Worm (Caenorhabditis elegans) whole organism, L1 larva: ENCODE data around the gene clec-61.

Experiments used
- C04F5.9 ChIP-seq: sonication (generic microtip); optimal IDR thresholded peaks from 2 replicates; lab custom pipeline; 2016; ENCODE audit warnings: missing genetic modification characterization, missing compliant biosample characterization
- C34B4.2 ChIP-seq: sonication (generic microtip); optimal IDR thresholded peaks from 2 replicates; lab custom pipeline; 2017; ENCODE audit warnings: mild to moderate bottlenecking, missing genetic modification characterization, missing compliant biosample characterization
- F16B12.6 ChIP-seq: fragments of 150-350 bp; optimal IDR thresholded peaks from 2 replicates; lab custom pipeline; 2014; ENCODE audit warnings: missing biosample characterization, missing genetic modification characterization
- Y116A8C.19 ChIP-seq: sonication (generic microtip); optimal IDR thresholded peaks from 2 replicates; lab custom pipeline; 2016; ENCODE audit warnings: missing compliant biosample characterization, missing genetic modification characterization, borderline replicate concordance
- aha-1 ChIP-seq: fragments of 150-350 bp; optimal IDR thresholded peaks from 2 replicates; lab custom pipeline; 2014; ENCODE audit warnings: missing biosample characterization, missing genetic modification characterization
- alr-1 ChIP-seq: fragments of 200-800 bp; sonication (Bioruptor generic); optimal IDR thresholded peaks from 2 replicates; lab custom pipeline; 2018; ENCODE audit warnings: borderline replicate concordance, mild to moderate bottlenecking, missing genetic modification characterization, missing compliant biosample characterization
- aly-2 ChIP-seq: fragments of 150-350 bp; optimal IDR thresholded peaks from 2 replicates; lab custom pipeline; 2014; ENCODE audit warnings: missing biosample characterization, missing genetic modification characterization
- blmp-1 ChIP-seq: fragments of 150-350 bp; optimal IDR thresholded peaks from 2 replicates; lab custom pipeline; 2014; ENCODE audit warnings: missing biosample characterization, missing genetic modification characterization
- ceh-63 ChIP-seq: fragments of 200-800 bp; sonication (Bioruptor generic); optimal IDR thresholded peaks from 2 replicates; lab custom pipeline; 2018; ENCODE audit warnings: mild to moderate bottlenecking, missing genetic modification characterization, missing compliant biosample characterization
- ceh-82 ChIP-seq, 3 experiments: fragments of 150-350 bp in 1 of 3; sonication (generic microtip) in 2 of 3; optimal IDR thresholded peaks; 2 replicates each; lab custom pipeline; 2014 to 2017; ENCODE audit warnings: missing biosample characterization in 3 of 3, missing genetic modification characterization in 3 of 3
- ceh-88 ChIP-seq: fragments of 200-800 bp; sonication (Bioruptor generic); IDR thresholded peaks from 2 replicates; pipeline ENCODE4 v1.3.6; 2022; ENCODE audit warnings: missing genetic modification characterization, missing compliant biosample characterization
- ces-1 ChIP-seq: fragments of 150-350 bp; optimal IDR thresholded peaks from 2 replicates; lab custom pipeline; 2014; ENCODE audit warnings: missing biosample characterization, missing genetic modification reagents, missing genetic modification characterization
- dpl-1 ChIP-seq, 3 experiments: fragments of 150-350 bp in 2 of 3; sonication (generic microtip) in 1 of 3; optimal IDR thresholded peaks; 2 replicates each; lab custom pipeline; 2014 to 2017; ENCODE audit warnings: missing biosample characterization in 3 of 3, missing genetic modification characterization in 3 of 3, missing genetic modification reagents in 3 of 3
- dsc-1 ChIP-seq: sonication (generic microtip); optimal IDR thresholded peaks from 2 replicates; lab custom pipeline; 2016; ENCODE audit warnings: mild to moderate bottlenecking, missing genetic modification characterization, missing compliant biosample characterization
- efl-1 ChIP-seq, 4 experiments: fragments of 150-350 bp; optimal IDR thresholded peaks in 3 of 4; peaks in 1 of 4; 1 replicate in 1 of 4; 2 replicates in 3 of 4; lab custom pipeline; 2014; ENCODE audit warnings: missing biosample characterization in 2 of 4, missing genetic modification characterization in 2 of 4, missing genetic modification reagents in 2 of 4
- egl-13 ChIP-seq: sonication (generic microtip); optimal IDR thresholded peaks from 2 replicates; lab custom pipeline; 2016; ENCODE audit warnings: missing genotype, missing genetic modification reagents, missing genetic modification characterization, missing compliant biosample characterization
- egl-27 ChIP-seq, 2 experiments: fragments of 150-350 bp in 1 of 2; sonication (generic microtip); optimal IDR thresholded peaks; 3 replicates each; lab custom pipeline; 2017 to 2018; ENCODE audit warnings: missing biosample characterization in 2 of 2, missing genetic modification characterization in 2 of 2, missing genetic modification reagents in 2 of 2
- elt-2 ChIP-seq: sonication (generic microtip); optimal IDR thresholded peaks from 2 replicates; lab custom pipeline; 2016; ENCODE audit warnings: missing genetic modification characterization, mild to moderate bottlenecking, inconsistent platforms, missing compliant biosample characterization, missing genetic modification reagents
- fkh-4 ChIP-seq: sonication (generic microtip); optimal IDR thresholded peaks from 2 replicates; lab custom pipeline; 2016; ENCODE audit warnings: missing compliant biosample characterization, missing genetic modification characterization, borderline replicate concordance
- grh-1 ChIP-seq: fragments of 200-800 bp; sonication (Bioruptor generic); IDR thresholded peaks from 2 replicates; pipeline ENCODE4 v1.3.6; 2022; ENCODE audit warnings: missing genetic modification reagents, missing genetic modification characterization, missing compliant biosample characterization
- hlh-17 ChIP-seq: fragments of 200-800 bp; sonication (Bioruptor generic); optimal IDR thresholded peaks from 2 replicates; lab custom pipeline; 2018; ENCODE audit warnings: missing genetic modification characterization, mild to moderate bottlenecking, missing compliant biosample characterization, moderate library complexity, borderline replicate concordance
- hpl-2 ChIP-seq: fragments of 150-350 bp; optimal IDR thresholded peaks from 2 replicates; lab custom pipeline; 2014; ENCODE audit warnings: missing biosample characterization, missing genetic modification reagents, missing genetic modification characterization
- irx-1 ChIP-seq: sonication (generic microtip); optimal IDR thresholded peaks from 2 replicates; lab custom pipeline; 2016; ENCODE audit warnings: missing genetic modification characterization, missing compliant biosample characterization
- isw-1 ChIP-seq: fragments of 200-800 bp; sonication (Bioruptor generic); IDR thresholded peaks from 2 replicates; pipeline ENCODE4 v1.3.6; 2022; ENCODE audit warnings: missing genetic modification characterization, missing compliant biosample characterization
- jun-1 ChIP-seq: fragments of 150-350 bp; optimal IDR thresholded peaks from 2 replicates; lab custom pipeline; 2014; ENCODE audit warnings: missing biosample characterization, missing genetic modification reagents, missing genetic modification characterization
- lin-13 ChIP-seq: fragments of 150-350 bp; optimal IDR thresholded peaks from 2 replicates; lab custom pipeline; 2014; ENCODE audit warnings: missing biosample characterization, missing genetic modification reagents, missing genetic modification characterization
- lin-14 ChIP-seq: fragments of 200-800 bp; sonication (Bioruptor generic); optimal IDR thresholded peaks from 2 replicates; lab custom pipeline; 2018; ENCODE audit warnings: mild to moderate bottlenecking, missing genetic modification characterization, moderate library complexity, missing compliant biosample characterization
- lin-39 ChIP-seq: fragments of 150-350 bp; optimal IDR thresholded peaks from 2 replicates; lab custom pipeline; 2014; ENCODE audit warnings: missing biosample characterization, missing genetic modification reagents, missing genetic modification characterization
- lir-3 ChIP-seq: sonication (generic microtip); optimal IDR thresholded peaks from 2 replicates; lab custom pipeline; 2016; ENCODE audit warnings: mild to moderate bottlenecking, missing genetic modification characterization, moderate library complexity, missing compliant biosample characterization; ENCODE audit not compliant: poor library complexity
- mdl-1 ChIP-seq, 2 experiments: fragments of 150-350 bp; optimal IDR thresholded peaks; 2 replicates each; lab custom pipeline; 2014 to 2017; ENCODE audit warnings: missing biosample characterization in 2 of 2, missing genetic modification characterization in 2 of 2, inconsistent platforms in 1 of 2
- mef-2 ChIP-seq: fragments of 150-350 bp; optimal IDR thresholded peaks from 2 replicates; lab custom pipeline; 2014; ENCODE audit warnings: missing biosample characterization, missing genetic modification characterization
- nhr-12 ChIP-seq: sonication (generic microtip); optimal IDR thresholded peaks from 2 replicates; lab custom pipeline; 2017; ENCODE audit warnings: missing biosample characterization, missing genetic modification characterization
- nhr-20 ChIP-seq: sonication (generic microtip); optimal IDR thresholded peaks from 2 replicates; lab custom pipeline; 2016; ENCODE audit warnings: mild to moderate bottlenecking, missing genetic modification characterization, missing compliant biosample characterization
- nhr-77 ChIP-seq: fragments of 150-350 bp; optimal IDR thresholded peaks from 2 replicates; lab custom pipeline; 2014; ENCODE audit warnings: missing biosample characterization, missing genetic modification characterization
- nhr-84 ChIP-seq: sonication (generic microtip); optimal IDR thresholded peaks from 2 replicates; lab custom pipeline; 2017; ENCODE audit warnings: missing biosample characterization, missing genetic modification characterization
- nhr-85 ChIP-seq: sonication (generic microtip); peaks from one replicate; lab custom pipeline; 2016; ENCODE audit warnings: missing genetic modification characterization, inconsistent platforms, missing compliant biosample characterization
- pax-3 ChIP-seq: fragments of 200-800 bp; sonication (Bioruptor generic); optimal IDR thresholded peaks from 2 replicates; lab custom pipeline; 2018; ENCODE audit warnings: mild to moderate bottlenecking, missing genetic modification characterization, moderate library complexity, missing compliant biosample characterization
- pqm-1 ChIP-seq: sonication (generic microtip); optimal IDR thresholded peaks from 3 replicates; lab custom pipeline; 2017; ENCODE audit warnings: missing biosample characterization, missing genetic modification characterization
- rnt-1 ChIP-seq: sonication (generic microtip); optimal IDR thresholded peaks from 2 replicates; lab custom pipeline; 2016; ENCODE audit warnings: mild to moderate bottlenecking, missing genetic modification characterization, moderate library complexity, missing compliant biosample characterization
- snpc-4 ChIP-seq: fragments of 150-350 bp; optimal IDR thresholded peaks from 2 replicates; lab custom pipeline; 2014; ENCODE audit warnings: missing biosample characterization, missing genetic modification characterization
- sox-4 ChIP-seq: sonication (generic microtip); optimal IDR thresholded peaks from 2 replicates; lab custom pipeline; 2016; ENCODE audit warnings: missing genetic modification characterization, missing compliant biosample characterization
- sptf-1 ChIP-seq: fragments of 150-350 bp; optimal IDR thresholded peaks from 2 replicates; lab custom pipeline; 2014; ENCODE audit warnings: missing biosample characterization, missing genetic modification characterization
- swsn-7 ChIP-seq: sonication (generic microtip); optimal IDR thresholded peaks from 2 replicates; lab custom pipeline; 2016; ENCODE audit warnings: missing genetic modification characterization, missing compliant biosample characterization
- tbx-2 ChIP-seq: sonication (generic microtip); optimal IDR thresholded peaks from 2 replicates; lab custom pipeline; 2016; ENCODE audit warnings: missing genetic modification characterization, missing compliant biosample characterization
- unc-130 ChIP-seq: fragments of 150-350 bp; optimal IDR thresholded peaks from 2 replicates; lab custom pipeline; 2017; ENCODE audit warnings: missing biosample characterization, missing genetic modification characterization, inconsistent platforms
- vab-15 ChIP-seq: sonication (generic microtip); optimal IDR thresholded peaks from 2 replicates; lab custom pipeline; 2017; ENCODE audit warnings: missing genotype, mild to moderate bottlenecking, missing genetic modification characterization, missing compliant biosample characterization
- zag-1 ChIP-seq: fragments of 150-350 bp; optimal IDR thresholded peaks from 2 replicates; lab custom pipeline; 2014; ENCODE audit warnings: missing biosample characterization, missing genetic modification characterization
- zip-4 ChIP-seq: fragments of 200-800 bp; sonication (Bioruptor generic); optimal IDR thresholded peaks from 2 replicates; lab custom pipeline; 2018; ENCODE audit warnings: mild to moderate bottlenecking, missing genetic modification characterization, moderate library complexity, missing compliant biosample characterization
- ztf-11 ChIP-seq, 2 experiments: sonication (generic microtip); optimal IDR thresholded peaks; 2 replicates each; lab custom pipeline; 2016 to 2017; ENCODE audit warnings: missing genetic modification characterization in 2 of 2, missing biosample characterization in 1 of 2, missing compliant biosample characterization in 1 of 2
- ztf-4 ChIP-seq: fragments of 150-350 bp; optimal IDR thresholded peaks from 2 replicates; lab custom pipeline; 2014; ENCODE audit warnings: missing biosample characterization, missing genetic modification characterization

The clec-61 gene

DNA sequence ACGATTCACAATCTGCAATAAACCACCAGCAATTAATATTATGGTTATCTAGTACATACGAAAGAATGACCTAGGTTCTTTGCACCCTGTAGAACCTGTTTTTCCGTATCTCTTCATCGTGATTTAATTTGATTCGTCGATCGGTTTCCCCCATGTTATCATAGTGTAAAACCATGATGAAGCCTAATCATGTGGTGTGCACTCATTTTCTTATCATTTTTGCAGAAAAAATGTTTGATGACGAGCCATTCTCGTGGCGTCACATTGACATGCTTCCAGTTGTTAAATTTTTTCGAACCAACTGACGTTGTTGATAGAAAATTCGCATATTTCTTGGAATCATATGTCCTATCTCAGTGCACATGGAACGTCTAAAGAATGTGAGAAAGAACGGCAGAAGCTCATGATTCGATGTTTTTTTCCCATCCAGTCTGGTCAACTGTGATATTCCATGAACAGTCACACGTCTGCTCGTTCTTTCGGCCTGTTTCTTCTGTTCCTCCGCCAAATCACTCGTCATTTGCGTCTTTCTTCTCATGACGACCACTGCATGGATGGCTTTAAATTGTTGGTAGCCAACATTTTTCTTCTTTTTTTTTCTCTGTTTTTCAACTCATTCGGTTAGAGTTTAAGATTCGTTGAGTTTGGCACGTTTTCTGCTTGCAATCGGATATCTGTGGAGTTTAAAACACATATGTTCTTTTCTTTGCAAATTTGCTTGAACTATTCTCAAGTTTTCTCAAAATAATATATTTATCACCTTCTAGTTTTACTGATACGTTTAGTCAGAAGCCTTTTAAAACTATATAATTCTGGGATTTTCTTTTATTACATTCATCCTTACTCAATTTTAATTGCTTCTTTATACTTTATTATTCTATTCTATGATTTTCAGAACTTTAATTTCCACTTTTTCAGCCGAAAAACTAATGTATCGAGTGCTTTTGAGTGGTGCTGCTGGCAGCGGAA is 42.7 kb downstream of the clec-61 start, which contains the start of gene ZK673.2 (continued):
- no peak for TF ChIP-seq jun-1 (tag; lab: Kevin White, UChicago)
- no peak for TF ChIP-seq F16B12.6 (tag; lab: Kevin White, UChicago)
- no peak for TF ChIP-seq snpc-4 (tag; lab: Kevin White, UChicago)
- TF ChIP-seq irx-1 (tag; lab: Kevin White, UChicago) = no peak
- peak; percentile 21 for TF ChIP-seq lin-13
- no peak for TF ChIP-seq ces-1
- peak; percentile 74 for TF ChIP-seq elt-2 (tag; lab: Kevin White, UChicago)
- no peak for TF ChIP-seq dpl-1 (GFP tag; optimal IDR thresholded peaks at IDR 0.05; lab: Kevin White, UChicago)
- TF ChIP-seq rnt-1 = peak; percentile 3
- peak; percentile 1 for TF ChIP-seq vab-15 (tag; lab: Kevin White, UChicago)
- peak; percentile 3 for TF ChIP-seq C34B4.2 (tag; lab: Kevin White, UChicago)
- TF ChIP-seq tbx-2 (tag; lab: Kevin White, UChicago) = no peak
- no peak for TF ChIP-seq Y116A8C.19 (tag; lab: Kevin White, UChicago)
- TF ChIP-seq unc-130 (tag; lab: Kevin White, UChicago) = no peak
- no peak for TF ChIP-seq ceh-82 (tag; optimal IDR thresholded peaks at IDR 0.05; lab: Kevin White, UChicago)
- peak; percentile 67 for TF ChIP-seq nhr-20 (tag; lab: Kevin White, UChicago)
- TF ChIP-seq ceh-63 (GFP tag; lab: Kevin White, UChicago) = no peak
- TF ChIP-seq zag-1 (tag; lab: Kevin White, UChicago) = no peak
- no peak for TF ChIP-seq isw-1 (GFP tag; lab: Robert Waterston, UW)
- peak; percentile 72 for TF ChIP-seq grh-1 (GFP tag; lab: Robert Waterston, UW)
- TF ChIP-seq hlh-17 (GFP tag; lab: Kevin White, UChicago) = no peak
- TF ChIP-seq pqm-1 = no peak
- no peak for TF ChIP-seq nhr-84 (tag; lab: Kevin White, UChicago)
- no peak for TF ChIP-seq hpl-2 (GFP tag; lab: Kevin White, UChicago)
- TF ChIP-seq nhr-12 (tag; lab: Kevin White, UChicago) = no peak
- TF ChIP-seq mef-2 (tag; lab: Kevin White, UChicago) = no peak
- no peak; the same call in 1 of the 2 replicates for TF ChIP-seq ceh-88
- TF ChIP-seq egl-13 (tag; lab: Kevin White, UChicago) = no peak
- TF ChIP-seq nhr-77 (tag; lab: Kevin White, UChicago) = no peak
- no peak for TF ChIP-seq C04F5.9 (tag; lab: Kevin White, UChicago)
- no peak for TF ChIP-seq fkh-4 (tag; lab: Kevin White, UChicago)
- TF ChIP-seq zip-4 (GFP tag; lab: Kevin White, UChicago) = no peak
- no peak for TF ChIP-seq pax-3 (tag; lab: Kevin White, UChicago)
- peak; percentile 80 for TF ChIP-seq blmp-1 (tag; lab: Kevin White, UChicago)
- no peak for TF ChIP-seq lir-3 (tag; lab: Kevin White, UChicago)
- TF ChIP-seq ztf-11 (tag; optimal IDR thresholded peaks at IDR 0.05; lab: Kevin White, UChicago) = no peak
- no peak for TF ChIP-seq dsc-1 (tag; lab: Kevin White, UChicago)
- peak; percentile 94 for TF ChIP-seq nhr-85
- no peak for TF ChIP-seq egl-27 (tag; optimal IDR thresholded peaks at IDR 0.05; lab: Kevin White, UChicago)
- TF ChIP-seq lin-14 (GFP tag; lab: Kevin White, UChicago) = peak; percentile 64
- TF ChIP-seq ztf-4 (tag; lab: Kevin White, UChicago) = no peak
- peak in 1 of 2 experiments; percentile 64 for TF ChIP-seq mdl-1 (tag; optimal IDR thresholded peaks at IDR 0.05; lab: Kevin White, UChicago)
- no peak for TF ChIP-seq swsn-7 (tag; lab: Kevin White, UChicago)
- TF ChIP-seq aha-1 (tag; lab: Kevin White, UChicago) = no peak
- no peak for TF ChIP-seq alr-1 (tag; lab: Kevin White, UChicago)
- TF ChIP-seq sox-4 (tag; lab: Kevin White, UChicago) = no peak
- TF ChIP-seq efl-1 (optimal IDR thresholded peaks at IDR 0.05; lab: Kevin White, UChicago) = no peak
- TF ChIP-seq efl-1 (GFP tag; optimal IDR thresholded peaks at IDR 0.05 in 1 of 2; lab: Kevin White, UChicago) = peak; percentile 7 to 93
- TF ChIP-seq lin-39 (tag; lab: Kevin White, UChicago) = no peak
- no peak for TF ChIP-seq aly-2 (tag; lab: Kevin White, UChicago)
- TF ChIP-seq sptf-1 (tag; lab: Kevin White, UChicago) = no peak
